Worm (Caenorhabditis elegans) whole organism, L3 larva: ENCODE data around the gene C16D2.1.

Experiments used
- ZK546.5 ChIP-seq: sonication (generic microtip); optimal IDR thresholded peaks from 2 replicates; lab custom pipeline; 2017; ENCODE audit warnings: missing biosample characterization, missing genetic modification characterization
- aly-2 ChIP-seq: fragments of 150-350 bp; optimal IDR thresholded peaks from 2 replicates; lab custom pipeline; 2014; ENCODE audit warnings: missing biosample characterization, missing genetic modification characterization
- ceh-16 ChIP-seq: sonication (generic microtip); optimal IDR thresholded peaks from 2 replicates; lab custom pipeline; 2017; ENCODE audit warnings: missing biosample characterization, missing genetic modification characterization
- ceh-28 ChIP-seq: fragments of 150-350 bp; optimal IDR thresholded peaks from 2 replicates; lab custom pipeline; 2014; ENCODE audit warnings: missing biosample characterization, missing genetic modification reagents, missing genetic modification characterization
- ceh-82 ChIP-seq: fragments of 150-350 bp; optimal IDR thresholded peaks from 2 replicates; lab custom pipeline; 2014; ENCODE audit warnings: missing biosample characterization, missing genetic modification characterization
- ceh-9 ChIP-seq: sonication (generic microtip); optimal IDR thresholded peaks from 2 replicates; lab custom pipeline; 2018; ENCODE audit warnings: missing biosample characterization, missing genetic modification characterization
- egl-27 ChIP-seq: sonication (generic microtip); optimal IDR thresholded peaks from 4 replicates; lab custom pipeline; 2017; ENCODE audit warnings: missing biosample characterization, missing genetic modification reagents, missing genetic modification characterization
- egl-5 ChIP-seq: fragments of 150-350 bp; optimal IDR thresholded peaks from 2 replicates; lab custom pipeline; 2017; ENCODE audit warnings: missing biosample characterization, missing genetic modification reagents, missing genetic modification characterization, inconsistent platforms
- elt-2 ChIP-seq: sonication (generic microtip); optimal IDR thresholded peaks from 2 replicates; lab custom pipeline; 2016; ENCODE audit warnings: missing genetic modification reagents, mild to moderate bottlenecking, missing genetic modification characterization, missing compliant biosample characterization
- elt-3 ChIP-seq, 3 experiments: fragments of 150-350 bp in 1 of 3; sonication (generic microtip) in 2 of 3; optimal IDR thresholded peaks; 2 replicates in 2 of 3; 4 replicates in 1 of 3; lab custom pipeline; 2014 to 2017; ENCODE audit warnings: missing biosample characterization in 3 of 3, missing genetic modification characterization in 3 of 3
- eor-1 ChIP-seq, 2 experiments: fragments of 150-350 bp; optimal IDR thresholded peaks; 2 replicates each; lab custom pipeline; 2014 to 2018; ENCODE audit warnings: missing biosample characterization in 2 of 2, missing genetic modification characterization in 2 of 2
- fkh-10 ChIP-seq: sonication (generic microtip); optimal IDR thresholded peaks from 2 replicates; lab custom pipeline; 2017; ENCODE audit warnings: missing biosample characterization, missing genetic modification reagents, missing genetic modification characterization
- fkh-2 ChIP-seq: fragments of 150-350 bp; optimal IDR thresholded peaks from 2 replicates; lab custom pipeline; 2014; ENCODE audit warnings: missing biosample characterization, missing genetic modification reagents, missing genetic modification characterization
- fos-1 ChIP-seq: fragments of 150-350 bp; optimal IDR thresholded peaks from 2 replicates; lab custom pipeline; 2014; ENCODE audit warnings: missing biosample characterization, missing genetic modification characterization
- lin-15B ChIP-seq: fragments of 150-350 bp; optimal IDR thresholded peaks from 2 replicates; lab custom pipeline; 2014; ENCODE audit warnings: missing biosample characterization, missing genetic modification characterization
- lin-39 ChIP-seq: fragments of 150-350 bp; optimal IDR thresholded peaks from 2 replicates; lab custom pipeline; 2018; ENCODE audit warnings: missing biosample characterization, missing genetic modification reagents, missing genetic modification characterization
- mdl-1 ChIP-seq: fragments of 150-350 bp; optimal IDR thresholded peaks from 2 replicates; lab custom pipeline; 2014; ENCODE audit warnings: missing biosample characterization, missing genetic modification characterization
- nfya-1 ChIP-seq: sonication (generic microtip); optimal IDR thresholded peaks from 2 replicates; lab custom pipeline; 2017; ENCODE audit warnings: missing genetic modification characterization, mild to moderate bottlenecking, missing compliant biosample characterization, antibody characterized with exemption, moderate library complexity; ENCODE audit not compliant: insufficient read depth
- nhr-11 ChIP-seq: fragments of 150-350 bp; optimal IDR thresholded peaks from 2 replicates; lab custom pipeline; 2014; ENCODE audit warnings: missing biosample characterization, missing genetic modification characterization
- nhr-12 ChIP-seq: fragments of 150-350 bp; optimal IDR thresholded peaks from 2 replicates; lab custom pipeline; 2014; ENCODE audit warnings: missing biosample characterization, missing genetic modification characterization
- nhr-23 ChIP-seq: fragments of 150-350 bp; optimal IDR thresholded peaks from 2 replicates; lab custom pipeline; 2014; ENCODE audit warnings: missing biosample characterization, missing genetic modification reagents, missing genetic modification characterization
- nhr-25 ChIP-seq: sonication (generic microtip); optimal IDR thresholded peaks from 2 replicates; lab custom pipeline; 2017; ENCODE audit warnings: missing biosample characterization, missing genetic modification characterization
- nhr-28 ChIP-seq: fragments of 150-350 bp; optimal IDR thresholded peaks from 2 replicates; lab custom pipeline; 2014; ENCODE audit warnings: missing biosample characterization, missing genetic modification characterization
- nhr-43 ChIP-seq: sonication (generic microtip); optimal IDR thresholded peaks from 2 replicates; lab custom pipeline; 2016; ENCODE audit warnings: mild to moderate bottlenecking, missing genetic modification characterization, missing compliant biosample characterization; ENCODE audit not compliant: poor library complexity, severe bottlenecking
- nhr-67 ChIP-seq: fragments of 150-350 bp; optimal IDR thresholded peaks from 2 replicates; lab custom pipeline; 2014; ENCODE audit warnings: missing biosample characterization, missing genetic modification characterization
- nhr-76 ChIP-seq: fragments of 150-350 bp; sonication (generic microtip); optimal IDR thresholded peaks from 5 replicates; lab custom pipeline; 2014; ENCODE audit warnings: missing biosample characterization, missing genetic modification characterization
- nhr-77 ChIP-seq: fragments of 150-350 bp; optimal IDR thresholded peaks from 2 replicates; lab custom pipeline; 2014; ENCODE audit warnings: missing biosample characterization, missing genetic modification characterization
- pha-4 ChIP-seq: fragments of 150-350 bp; optimal IDR thresholded peaks from 2 replicates; lab custom pipeline; 2014; ENCODE audit warnings: missing biosample characterization, missing genetic modification reagents, missing genetic modification characterization
- pqm-1 ChIP-seq: fragments of 150-350 bp; optimal IDR thresholded peaks from 2 replicates; lab custom pipeline; 2017; ENCODE audit warnings: missing biosample characterization, missing genetic modification characterization, inconsistent platforms
- sea-2 ChIP-seq: fragments of 150-350 bp; sonication (generic microtip); optimal IDR thresholded peaks from 4 replicates; lab custom pipeline; 2014; ENCODE audit warnings: missing biosample characterization, missing genetic modification reagents, missing genetic modification characterization
- skn-1 ChIP-seq: fragments of 150-350 bp; optimal IDR thresholded peaks from 2 replicates; lab custom pipeline; 2014; ENCODE audit warnings: missing biosample characterization, missing genetic modification characterization
- snpc-4 ChIP-seq: fragments of 150-350 bp; optimal IDR thresholded peaks from 2 replicates; lab custom pipeline; 2014; ENCODE audit warnings: missing biosample characterization, missing genetic modification characterization
- tbx-2 ChIP-seq: sonication (generic microtip); optimal IDR thresholded peaks from 2 replicates; lab custom pipeline; 2016; ENCODE audit warnings: mild to moderate bottlenecking, missing genetic modification characterization, missing compliant biosample characterization
- unc-39 ChIP-seq: sonication (generic microtip); optimal IDR thresholded peaks from 4 replicates; lab custom pipeline; 2017; ENCODE audit warnings: missing biosample characterization, missing genetic modification characterization
- zag-1 ChIP-seq: fragments of 150-350 bp; optimal IDR thresholded peaks from 2 replicates; lab custom pipeline; 2014; ENCODE audit warnings: missing biosample characterization, missing genetic modification characterization
- ztf-11 ChIP-seq: fragments of 150-350 bp; optimal IDR thresholded peaks from 2 replicates; lab custom pipeline; 2014; ENCODE audit warnings: missing biosample characterization, missing genetic modification characterization

The C16D2.1 gene

ce11 chrII:9154339-9154738, 22.9 kb downstream of the C16D2.1 start:
- TF ChIP-seq ceh-16 (tag; lab: Kevin White, UChicago), result no peak
- TF ChIP-seq pqm-1 (tag; lab: Kevin White, UChicago), result peak; percentile 12

DNA sequence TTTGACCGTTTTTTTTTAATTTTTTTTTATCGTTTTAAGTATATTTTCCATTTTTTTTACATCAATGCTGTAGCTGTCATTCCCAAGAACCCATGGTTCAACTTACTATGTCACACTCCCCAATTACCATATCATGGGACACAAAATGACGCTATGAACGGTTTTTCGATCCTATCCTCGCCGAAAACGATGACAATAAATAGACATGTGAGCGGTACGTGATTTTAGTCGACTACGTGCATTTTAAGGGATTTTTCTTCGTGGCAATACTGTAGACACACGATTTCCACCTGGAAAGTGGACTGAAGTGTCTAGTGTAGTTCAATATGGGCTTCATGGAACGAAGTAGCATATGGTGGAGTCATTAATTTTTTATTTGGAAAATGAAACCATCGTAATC, 24.8 kb downstream of the C16D2.1 start:
- TF ChIP-seq nhr-77, result no peak
- TF ChIP-seq nhr-76 (tag; lab: Kevin White, UChicago), result no peak
- no peak for TF ChIP-seq nhr-23 (tag; lab: Kevin White, UChicago)
- no peak for TF ChIP-seq fos-1 (tag; lab: Kevin White, UChicago)
- TF ChIP-seq ztf-11 (tag; lab: Kevin White, UChicago), result no peak
- peak; percentile 29 for TF ChIP-seq elt-2
- no peak for TF ChIP-seq sea-2
- no peak for TF ChIP-seq lin-15B

DNA sequence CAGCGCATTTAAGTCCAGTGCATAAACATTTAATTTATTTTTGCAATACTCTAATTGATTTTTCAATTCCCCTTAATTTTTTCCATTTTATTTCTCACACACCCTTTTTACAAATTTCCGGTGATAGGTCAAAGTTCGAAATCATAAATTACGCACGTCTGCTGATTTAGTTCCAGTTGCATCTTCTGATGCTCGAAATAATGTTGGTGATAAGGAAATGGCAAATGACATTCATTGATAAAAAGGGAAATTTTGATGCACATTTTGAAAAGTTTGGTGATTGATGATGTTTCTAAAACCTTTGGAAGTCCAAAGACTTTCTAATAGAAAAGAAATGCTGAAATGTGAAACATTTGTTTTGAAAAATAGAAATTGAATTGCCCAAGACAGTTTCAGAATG, 25.7 kb downstream of the C16D2.1 start:
- TF ChIP-seq elt-2, result peak; percentile 94
- peak; percentile 82 for TF ChIP-seq pqm-1 (tag; lab: Kevin White, UChicago)
- TF ChIP-seq nhr-67 (tag; lab: Kevin White, UChicago), result no peak

DNA sequence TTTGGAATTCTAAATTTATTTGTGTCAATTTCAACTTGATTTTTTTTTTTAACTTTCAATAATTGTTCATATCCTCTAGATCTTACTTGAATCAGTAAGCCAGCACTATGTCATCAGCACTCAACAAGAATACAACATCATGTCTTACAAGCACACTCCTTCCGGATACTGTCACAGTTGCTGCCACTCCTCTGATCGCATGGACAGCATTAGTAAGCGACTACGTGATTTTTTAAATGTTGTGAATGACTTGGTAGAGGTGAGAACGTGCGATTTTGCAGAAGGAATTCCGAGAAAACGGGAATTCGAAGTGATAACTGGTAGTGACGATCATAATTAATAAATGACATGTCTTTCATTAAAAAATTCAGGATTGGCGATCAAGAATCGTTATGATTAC, 26.6 kb downstream of the C16D2.1 start, which contains the start of gene oac-54:
oac-54 (plus strand) TSS at position 83 of the 400 bp plus-strand sequence.
- TF ChIP-seq aly-2 (no peak), pqm-1 (tag; lab: Kevin White, UChicago) (no peak), fkh-2 (tag; lab: Kevin White, UChicago) (no peak), fkh-10 (GFP tag; lab: Kevin White, UChicago) (no peak), unc-39 (tag; lab: Kevin White, UChicago) (no peak), ceh-82 (no peak), pha-4 (tag; lab: Kevin White, UChicago) (no peak), nhr-28 (tag; lab: Kevin White, UChicago) (no peak), nhr-43 (tag; lab: Kevin White, UChicago) (no peak), nhr-23 (tag; lab: Kevin White, UChicago) (no peak), zag-1 (tag; lab: Kevin White, UChicago) (no peak), eor-1 (tag; optimal IDR thresholded peaks at IDR 0.05; lab: Kevin White, UChicago) (no peak), elt-3 (tag; optimal IDR thresholded peaks at IDR 0.05; lab: Kevin White, UChicago) (no peak), elt-2 (no peak), egl-5 (tag; lab: Kevin White, UChicago) (no peak), snpc-4 (no peak), tbx-2 (tag; lab: Kevin White, UChicago) (no peak), ceh-9 (tag; lab: Kevin White, UChicago) (no peak)

DNA sequence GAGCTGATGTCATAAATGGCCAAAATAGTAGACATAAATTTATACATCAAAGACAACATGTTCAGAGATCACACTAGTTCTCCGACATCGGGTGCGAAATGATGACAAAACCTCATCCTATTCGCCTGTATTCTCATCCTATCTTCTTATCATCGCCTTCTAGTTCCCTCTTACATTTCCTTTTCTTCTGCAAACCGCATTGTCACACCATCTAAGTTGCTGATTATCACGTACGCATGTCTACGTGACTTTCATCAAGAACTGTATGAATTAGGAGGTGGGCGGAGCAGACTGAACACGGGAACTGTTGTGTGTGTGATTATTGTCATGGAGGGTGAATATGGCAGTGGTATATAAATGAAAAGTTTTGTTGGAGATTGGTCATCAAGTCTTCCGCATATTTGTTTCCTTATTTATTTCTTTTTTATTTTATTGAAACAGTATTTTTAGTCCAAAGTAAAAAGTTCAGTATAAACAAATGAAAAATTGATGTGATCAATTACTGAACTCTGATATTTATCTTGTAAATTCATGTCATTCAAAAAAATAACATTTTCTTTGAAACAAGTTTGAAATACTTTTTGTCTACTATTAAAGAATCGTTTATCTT, 28.8 kb downstream of the C16D2.1 start:
- TF ChIP-seq nhr-25 (tag; lab: Kevin White, UChicago), result peak; percentile 73
- TF ChIP-seq pqm-1 (tag; lab: Kevin White, UChicago), result peak; percentile 81
- no peak for TF ChIP-seq sea-2
- no peak for TF ChIP-seq ceh-28
- TF ChIP-seq nhr-23 (tag; lab: Kevin White, UChicago), result peak; percentile 76
- peak in 2 of 3 experiments; percentile 62 to 79 for TF ChIP-seq elt-3 (tag; optimal IDR thresholded peaks at IDR 0.05; lab: Kevin White, UChicago)
- TF ChIP-seq snpc-4, result no peak
- peak; percentile 60 for TF ChIP-seq nhr-76 (tag; lab: Kevin White, UChicago)
- no peak for TF ChIP-seq nhr-12 (tag; lab: Kevin White, UChicago)
- no peak for TF ChIP-seq aly-2
- peak; percentile 97 for TF ChIP-seq nhr-43 (tag; lab: Kevin White, UChicago)
- no peak for TF ChIP-seq eor-1 (tag; optimal IDR thresholded peaks at IDR 0.05; lab: Kevin White, UChicago)
- no peak for TF ChIP-seq nhr-11
- no peak for TF ChIP-seq fkh-2 (tag; lab: Kevin White, UChicago)
- peak; percentile 63 for TF ChIP-seq elt-2
- no peak for TF ChIP-seq egl-5 (tag; lab: Kevin White, UChicago)
- no peak for TF ChIP-seq nhr-77
- no peak for TF ChIP-seq ceh-9 (tag; lab: Kevin White, UChicago)
- TF ChIP-seq ZK546.5 (tag; lab: Kevin White, UChicago), result no peak
- no peak for TF ChIP-seq egl-27 (tag; lab: Kevin White, UChicago)
- peak; percentile 20 for TF ChIP-seq nfya-1 (tag; lab: Kevin White, UChicago)
- no peak for TF ChIP-seq lin-39 (tag; lab: Kevin White, UChicago)
- TF ChIP-seq zag-1 (tag; lab: Kevin White, UChicago), result no peak
- TF ChIP-seq skn-1 (tag; lab: Kevin White, UChicago), result peak; percentile 82
- TF ChIP-seq fkh-10 (GFP tag; lab: Kevin White, UChicago), result no peak
- TF ChIP-seq mdl-1 (tag; lab: Kevin White, UChicago), result no peak
